Fruit fly (Drosophila melanogaster) whole organism, embryonic: ENCODE results near the gene Zif.

Experiments
- Antp ChIP-seq: fragments of 200-800 bp; sonication (Bioruptor generic); optimal IDR thresholded peaks from 3 replicates; lab custom pipeline; 2016; ENCODE audit warnings: missing biosample characterization, missing genetic modification characterization
- CG10321 ChIP-seq: fragments of 200-800 bp; sonication (Bioruptor generic); IDR thresholded peaks from 2 replicates; pipeline ENCODE4 v1.3.6; 2022; ENCODE audit warnings: missing biosample characterization, missing genetic modification characterization
- CG10979 ChIP-seq: fragments of 200-800 bp; sonication (Bioruptor generic); optimal IDR thresholded peaks from 2 replicates; lab custom pipeline; 2018; ENCODE audit warnings: missing biosample characterization, mild to moderate bottlenecking, missing genetic modification characterization, moderate library complexity
- CG12219 ChIP-seq: fragments of 200-800 bp; sonication (Bioruptor generic); optimal IDR thresholded peaks from 3 replicates; lab custom pipeline; 2018; ENCODE audit warnings: missing biosample characterization, mild to moderate bottlenecking, missing genetic modification characterization
- CG14965 ChIP-seq: fragments of 200-800 bp; sonication (Bioruptor generic); optimal IDR thresholded peaks from 2 replicates; lab custom pipeline; 2016; ENCODE audit warnings: missing biosample characterization, missing genetic modification characterization, borderline replicate concordance
- CG15073 ChIP-seq: fragments of 200-800 bp; sonication (Bioruptor generic); optimal IDR thresholded peaks from 2 replicates; lab custom pipeline; 2016; ENCODE audit warnings: missing biosample characterization, missing genetic modification characterization
- CG1529 ChIP-seq: fragments of 200-800 bp; sonication (Bioruptor generic); optimal IDR thresholded peaks from 3 replicates; lab custom pipeline; 2018; ENCODE audit warnings: missing biosample characterization, missing genetic modification characterization
- CG1602 ChIP-seq: fragments of 200-800 bp; sonication (Bioruptor generic); optimal IDR thresholded peaks from 3 replicates; lab custom pipeline; 2016; ENCODE audit warnings: missing biosample characterization, missing genetic modification characterization
- CG16813 ChIP-seq: fragments of 200-800 bp; sonication (Bioruptor generic); IDR thresholded peaks from 3 replicates; pipeline ENCODE4 v1.3.6; 2022; ENCODE audit warnings: missing biosample characterization, missing genetic modification characterization; ENCODE audit not compliant: partially characterized antibody
- CG17186 ChIP-seq: fragments of 200-800 bp; sonication (Bioruptor generic); optimal IDR thresholded peaks from 3 replicates; lab custom pipeline; 2017; ENCODE audit warnings: missing biosample characterization, missing genetic modification reagents, missing genetic modification characterization
- CG2889 ChIP-seq: fragments of 200-800 bp; sonication (Bioruptor generic); IDR thresholded peaks from 3 replicates; pipeline ENCODE4 v1.3.6; 2022; ENCODE audit warnings: missing biosample characterization, missing genetic modification characterization
- CG32532 ChIP-seq: fragments of 200-800 bp; sonication (Bioruptor generic); IDR thresholded peaks from 2 replicates; pipeline ENCODE4 v1.3.6; 2022; ENCODE audit warnings: missing biosample characterization, missing genetic modification characterization
- CG34422 ChIP-seq: fragments of 200-800 bp; sonication (Bioruptor generic); IDR thresholded peaks from 3 replicates; pipeline ENCODE4 v1.3.6; 2022; ENCODE audit warnings: missing biosample characterization, missing genetic modification characterization
- CG4854 ChIP-seq: fragments of 200-800 bp; sonication (Bioruptor generic); optimal IDR thresholded peaks from 2 replicates; lab custom pipeline; 2016; ENCODE audit warnings: missing biosample characterization, missing genetic modification characterization, inconsistent platforms
- CHES-1-like ChIP-seq: fragments of 200-800 bp; sonication (Bioruptor generic); optimal IDR thresholded peaks from 2 replicates; lab custom pipeline; 2016; ENCODE audit warnings: missing biosample characterization, missing genetic modification characterization
- Dfd ChIP-seq, 2 experiments: fragments of >200 bp; optimal IDR thresholded peaks; 2 replicates each; lab custom pipeline; 2017; ENCODE audit warnings: missing biosample characterization in 2 of 2, missing genetic modification characterization in 2 of 2
- Drgx ChIP-seq: fragments of 200-800 bp; sonication (Bioruptor generic); IDR thresholded peaks from 2 replicates; pipeline ENCODE4 v1.3.6; 2022; ENCODE audit warnings: missing biosample characterization, missing genetic modification characterization
- ERR ChIP-seq: fragments of 200-800 bp; sonication (Bioruptor generic); optimal IDR thresholded peaks from 2 replicates; lab custom pipeline; 2016; ENCODE audit warnings: missing biosample characterization, missing genetic modification characterization
- H2.0 ChIP-seq: fragments of 200-800 bp; sonication (Bioruptor generic); IDR thresholded peaks from 2 replicates; pipeline ENCODE4 v1.3.6; 2022; ENCODE audit warnings: missing biosample characterization, missing genetic modification characterization
- Hmx ChIP-seq: fragments of 200-800 bp; sonication (Bioruptor generic); optimal IDR thresholded peaks from 2 replicates; lab custom pipeline; 2016; ENCODE audit warnings: missing biosample characterization, missing genetic modification characterization
- Med ChIP-seq: fragments of 200-800 bp; sonication (Bioruptor generic); peaks from one replicate; lab custom pipeline; 2016; ENCODE audit warnings: missing biosample characterization, missing genetic modification characterization, mild to moderate bottlenecking, inconsistent platforms, moderate library complexity
- Scr ChIP-seq: fragments of 200-800 bp; sonication (Bioruptor generic); IDR thresholded peaks from 2 replicates; pipeline ENCODE4 v1.3.6; 2022; ENCODE audit warnings: missing biosample characterization, missing genetic modification characterization; ENCODE audit not compliant: partially characterized antibody
- Side ChIP-seq: fragments of 200-800 bp; sonication (Bioruptor generic); optimal IDR thresholded peaks from 2 replicates; lab custom pipeline; 2016; ENCODE audit warnings: missing biosample characterization, missing genetic modification characterization
- Stat92E ChIP-seq, 3 experiments: fragments of >200 bp in 2 of 3; fragments of 200-800 bp in 1 of 3; sonication (Bioruptor generic) in 1 of 3; optimal IDR thresholded peaks; 2 replicates each; lab custom pipeline; 2017 to 2019; ENCODE audit warnings: missing biosample characterization in 3 of 3, missing genetic modification characterization in 3 of 3, mild to moderate bottlenecking in 1 of 3, moderate library complexity in 1 of 3
- TFAM ChIP-seq: fragments of 200-800 bp; sonication (Bioruptor generic); optimal IDR thresholded peaks from 2 replicates; lab custom pipeline; 2017; ENCODE audit warnings: missing biosample characterization, missing genetic modification characterization, inconsistent platforms
- ara ChIP-seq: fragments of 200-800 bp; sonication (Bioruptor generic); IDR thresholded peaks from 2 replicates; pipeline ENCODE4 v1.3.6; 2022; ENCODE audit warnings: missing biosample characterization, missing genetic modification characterization
- chinmo ChIP-seq: fragments of 200-800 bp; sonication (Bioruptor generic); IDR thresholded peaks from 4 replicates; pipeline ENCODE4 v1.3.6; 2022; ENCODE audit warnings: missing biosample characterization, missing genetic modification characterization; ENCODE audit not compliant: partially characterized antibody
- crc ChIP-seq: fragments of 200-800 bp; sonication (Bioruptor generic); optimal IDR thresholded peaks from 2 replicates; lab custom pipeline; 2016; ENCODE audit warnings: missing biosample characterization, missing genetic modification characterization
- da ChIP-seq: fragments of 200-800 bp; sonication (Bioruptor generic); optimal IDR thresholded peaks from 2 replicates; lab custom pipeline; 2016; ENCODE audit warnings: missing biosample characterization, missing genetic modification characterization
- danr ChIP-seq: fragments of 200-800 bp; sonication (Bioruptor generic); IDR thresholded peaks from 2 replicates; pipeline ENCODE4 v1.3.6; 2022; ENCODE audit warnings: missing biosample characterization, missing genetic modification characterization
- ewg ChIP-seq: fragments of 200-800 bp; sonication (Bioruptor generic); optimal IDR thresholded peaks from 3 replicates; lab custom pipeline; 2017; ENCODE audit warnings: mild to moderate bottlenecking, missing biosample characterization, missing genetic modification reagents, missing genetic modification characterization
- ftz-f1 ChIP-seq: fragments of 200-800 bp; sonication (Bioruptor generic); optimal IDR thresholded peaks from 2 replicates; lab custom pipeline; 2016; ENCODE audit warnings: missing biosample characterization, missing genetic modification characterization
- gce ChIP-seq: fragments of 200-800 bp; sonication (Bioruptor generic); IDR thresholded peaks from 3 replicates; pipeline ENCODE4 v1.3.6; 2022; ENCODE audit warnings: missing biosample characterization, missing genetic modification characterization
- gfzf ChIP-seq: fragments of 200-800 bp; sonication (Bioruptor generic); optimal IDR thresholded peaks from 2 replicates; lab custom pipeline; 2016; ENCODE audit warnings: missing biosample characterization, mild to moderate bottlenecking, missing genetic modification characterization, moderate library complexity
- gro ChIP-seq: fragments of 200-800 bp; sonication (Bioruptor generic); optimal IDR thresholded peaks from 2 replicates; lab custom pipeline; 2016; ENCODE audit warnings: missing biosample characterization, missing genetic modification characterization
- insv ChIP-seq, 2 experiments: fragments of 200-800 bp; sonication (Bioruptor generic); optimal IDR thresholded peaks; 3 replicates each; lab custom pipeline; 2016 to 2018; ENCODE audit warnings: missing biosample characterization in 2 of 2, missing genetic modification characterization in 2 of 2
- klu ChIP-seq: fragments of 200-800 bp; sonication (Bioruptor generic); IDR thresholded peaks from 2 replicates; pipeline ENCODE4 v1.3.6; 2022; ENCODE audit warnings: missing biosample characterization, missing genetic modification characterization
- phol ChIP-seq: fragments of 200-800 bp; sonication (Bioruptor generic); optimal IDR thresholded peaks from 3 replicates; lab custom pipeline; 2018; ENCODE audit warnings: missing biosample characterization, mild to moderate bottlenecking, missing genetic modification characterization, moderate library complexity
- ro ChIP-seq: fragments of 200-800 bp; sonication (Bioruptor generic); IDR thresholded peaks from 2 replicates; pipeline ENCODE4 v1.3.6; 2022; ENCODE audit warnings: missing biosample characterization, missing genetic modification characterization
- sisA ChIP-seq: fragments of 200-800 bp; sonication (Bioruptor generic); IDR thresholded peaks from 2 replicates; pipeline ENCODE4 v1.3.6; 2022; ENCODE audit warnings: missing biosample characterization, missing genetic modification characterization
- slp2 ChIP-seq: fragments of 200-800 bp; sonication (Bioruptor generic); optimal IDR thresholded peaks from 2 replicates; lab custom pipeline; 2016; ENCODE audit warnings: missing biosample characterization, missing genetic modification characterization
- stwl ChIP-seq: fragments of 200-800 bp; sonication (Bioruptor generic); optimal IDR thresholded peaks from 3 replicates; lab custom pipeline; 2018; ENCODE audit warnings: missing biosample characterization, mild to moderate bottlenecking, missing genetic modification characterization, moderate library complexity
- tgo ChIP-seq: fragments of 200-800 bp; sonication (Bioruptor generic); IDR thresholded peaks from 3 replicates; pipeline ENCODE4 v1.3.6; 2022; ENCODE audit warnings: missing biosample characterization, missing genetic modification characterization
- ttk ChIP-seq: fragments of 200-800 bp; sonication (Bioruptor generic); IDR thresholded peaks from 2 replicates; pipeline ENCODE4 v2.1.2; 2022; ENCODE audit warnings: missing biosample characterization, missing genetic modification characterization

Zif gene

dm6 chr3R:6413771-6414438 is 43.0 kb upstream of the Zif start (continued):
- TF ChIP-seq Hmx (GFP tag; lab: Kevin White, UChicago) (no peak), CG1529 (GFP tag; lab: Kevin White, UChicago) (no peak), ewg (GFP tag; lab: Kevin White, UChicago) (no peak), ara (no peak), Antp (GFP tag; lab: Kevin White, UChicago) (no peak), CG16813 (GFP tag; lab: Robert Waterston, UW) (no peak), CG15073 (GFP tag; lab: Kevin White, UChicago) (no peak), Stat92E (GFP tag; optimal IDR thresholded peaks at IDR 0.05; lab: Kevin White, UChicago) (peak in 1 of 3 experiments; percentile 10), Scr (GFP tag; lab: Robert Waterston, UW) (no peak), CG12219 (GFP tag; lab: Kevin White, UChicago) (no peak), sisA (GFP tag; lab: Robert Waterston, UW) (no peak), TFAM (GFP tag; lab: Kevin White, UChicago) (no peak), chinmo (GFP tag; lab: Robert Waterston, UW) (0 out of 4 replicates have a peak, but pooled peaks have one; percentile 10), ttk (GFP tag; lab: Robert Waterston, UW) (peak; percentile 20; the same call in 1 of the 2 replicates), slp2 (GFP tag; lab: Kevin White, UChicago) (no peak), Dfd (GFP tag; optimal IDR thresholded peaks at IDR 0.05; lab: Kevin White, UChicago) (peak in 1 of 2 experiments; percentile 44), Drgx (GFP tag; lab: Robert Waterston, UW) (0 out of 2 replicates have a peak, but pooled peaks have one; percentile 2), CG17186 (no peak), Med (peak; percentile 72), CG1602 (GFP tag; lab: Kevin White, UChicago) (no peak), crc (GFP tag; lab: Kevin White, UChicago) (no peak), H2.0 (GFP tag; lab: Robert Waterston, UW) (no peak), tgo (no peak), CG2889 (GFP tag; lab: Robert Waterston, UW) (no peak), gro (GFP tag; lab: Kevin White, UChicago) (no peak), insv (GFP tag; optimal IDR thresholded peaks at IDR 0.05; lab: Kevin White, UChicago) (no peak), CG4854 (no peak), Side (no peak), CHES-1-like (GFP tag; lab: Kevin White, UChicago) (no peak), CG10321 (GFP tag; lab: Robert Waterston, UW) (no peak), klu (GFP tag; lab: Robert Waterston, UW) (no peak), stwl (no peak), gce (GFP tag; lab: Robert Waterston, UW) (no peak), phol (tag; lab: Kevin White, UChicago) (no peak), ftz-f1 (GFP tag; lab: Kevin White, UChicago) (no peak), CG10979 (tag; lab: Kevin White, UChicago) (no peak), gfzf (GFP tag; lab: Kevin White, UChicago) (no peak), CG34422 (GFP tag; lab: Robert Waterston, UW) (no peak), danr (no peak), ro (GFP tag; lab: Robert Waterston, UW) (no peak), CG14965 (no peak), da (no peak), CG32532 (no peak), ERR (GFP tag; lab: Kevin White, UChicago) (no peak)
